Worm (Caenorhabditis elegans): Measurements from ENCODE around the gene K08B12.3.

K08B12.3 gene

DNA sequence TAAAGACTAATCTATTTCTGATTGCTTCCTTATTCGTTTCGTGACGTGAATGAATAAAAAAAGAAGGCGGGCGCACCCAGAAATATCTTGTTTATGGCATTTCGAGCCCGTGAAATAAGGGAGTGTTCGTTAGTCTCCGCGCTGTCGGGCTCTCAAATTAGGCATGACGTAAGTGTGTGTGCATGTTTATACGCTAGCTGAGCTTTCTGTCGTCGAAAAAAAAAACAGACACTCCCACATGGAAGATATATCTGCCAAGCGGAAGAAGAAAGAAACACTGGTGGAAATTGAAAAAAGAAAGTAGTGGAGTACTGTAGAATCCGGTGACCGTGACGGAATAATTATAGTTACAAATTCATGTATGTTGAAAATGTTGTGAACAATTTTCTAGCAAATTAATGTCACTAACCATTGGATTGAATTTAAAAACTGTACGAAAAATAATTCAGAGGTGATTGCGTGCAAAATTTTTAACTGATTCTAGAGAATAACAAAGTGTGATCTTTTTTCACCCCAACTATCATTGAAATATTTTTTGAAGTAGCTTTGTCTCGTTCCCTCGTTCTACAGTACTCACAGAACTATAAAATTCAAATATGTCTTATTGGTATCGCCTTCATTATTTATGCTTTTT is 9.9 kb upstream of the K08B12.3 start:
- no peak for TF ChIP-seq ztf-11 (tag; optimal IDR thresholded peaks at IDR 0.05)
- peak; percentile 62 for TF ChIP-seq nhr-25 (tag; optimal IDR thresholded peaks at IDR 0.05)
- TF ChIP-seq lsy-2 (tag; optimal IDR thresholded peaks at IDR 0.05): peak; percentile 28 to 30
- TF ChIP-seq aly-2 (tag; optimal IDR thresholded peaks at IDR 0.05): peak; percentile 21
- no peak for TF ChIP-seq mbf-1 (tag; optimal IDR thresholded peaks at IDR 0.05)
- peak; percentile 59 for TF ChIP-seq nhr-6 (tag; optimal IDR thresholded peaks at IDR 0.05)

DNA sequence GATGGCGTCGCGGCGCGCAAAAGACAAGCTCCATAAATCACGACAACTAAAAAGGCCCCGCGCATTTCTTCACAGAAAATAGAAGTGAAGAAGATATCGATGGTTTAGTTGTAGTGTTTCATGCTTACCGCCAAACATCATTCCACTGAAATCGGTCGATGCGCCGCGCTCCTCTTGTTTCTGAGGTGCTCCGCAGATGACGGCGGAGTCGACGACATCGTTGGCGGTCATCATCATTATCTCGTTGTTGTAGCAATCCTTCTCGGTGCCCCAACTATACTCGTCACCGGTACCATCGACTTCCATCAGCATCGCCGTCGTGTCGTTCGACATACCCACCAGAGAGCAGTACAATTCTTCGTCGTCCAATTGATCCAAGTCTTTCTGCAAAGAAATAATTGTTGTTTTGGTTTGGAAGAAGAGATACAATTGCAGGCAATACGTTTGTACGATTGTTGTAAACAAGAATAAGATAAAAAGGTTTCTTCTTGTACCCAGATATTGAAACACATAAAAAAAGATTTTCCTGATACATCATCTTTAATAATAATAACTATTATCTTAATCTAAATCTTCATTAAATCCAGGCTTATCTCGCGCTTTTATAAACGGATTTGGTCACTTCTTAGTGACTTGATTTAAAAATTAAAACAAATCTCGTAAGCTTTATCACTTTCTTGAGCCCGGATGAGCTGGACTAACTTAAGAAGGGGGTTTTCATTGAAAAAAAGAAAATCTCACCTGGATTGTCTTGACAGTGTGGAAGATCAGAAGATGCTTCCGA is 9.0 kb upstream of the K08B12.3 start:
- TF ChIP-seq ama-1 (optimal IDR thresholded peaks at IDR 0.05): peak; percentile 7
- peak; percentile 7 for TF ChIP-seq nhr-25 (tag; optimal IDR thresholded peaks at IDR 0.05)
- peak; percentile 74 for TF ChIP-seq lin-13 (GFP tag; optimal IDR thresholded peaks at IDR 0.05)
- peak; percentile 34 for TF ChIP-seq mab-5 (tag; optimal IDR thresholded peaks at IDR 0.05)
- peak; percentile 37 for TF ChIP-seq ceh-16 (tag; optimal IDR thresholded peaks at IDR 0.05)
- TF ChIP-seq Y55F3AM.14 (GFP tag; optimal IDR thresholded peaks at IDR 0.05): no peak
- peak; percentile 3 for TF ChIP-seq C34F6.9 (tag; optimal IDR thresholded peaks at IDR 0.05)
- TF ChIP-seq nhr-6 (tag; optimal IDR thresholded peaks at IDR 0.05): peak; percentile 26
- peak in 1 of 2 experiments; percentile 57 for TF ChIP-seq lsy-2 (tag; optimal IDR thresholded peaks at IDR 0.05)
- peak; percentile 70 for TF ChIP-seq ztf-4 (tag; optimal IDR thresholded peaks at IDR 0.05)
- TF ChIP-seq unc-62 (GFP tag; optimal IDR thresholded peaks at IDR 0.05): no peak
- TF ChIP-seq nhr-129 (tag; optimal IDR thresholded peaks at IDR 0.05): no peak
- TF ChIP-seq nhr-21 (tag; optimal IDR thresholded peaks at IDR 0.05): peak; percentile 45
- peak; percentile 13 for TF ChIP-seq gmeb-1 (tag; optimal IDR thresholded peaks at IDR 0.05)
- no peak for TF ChIP-seq lin-39 (tag; optimal IDR thresholded peaks at IDR 0.05)
- TF ChIP-seq zag-1 (tag; optimal IDR thresholded peaks at IDR 0.05): no peak
- peak; percentile 15 for TF ChIP-seq sma-9 (GFP tag; optimal IDR thresholded peaks at IDR 0.05)
- no peak for TF ChIP-seq sma-9 (tag; optimal IDR thresholded peaks at IDR 0.05)

DNA sequence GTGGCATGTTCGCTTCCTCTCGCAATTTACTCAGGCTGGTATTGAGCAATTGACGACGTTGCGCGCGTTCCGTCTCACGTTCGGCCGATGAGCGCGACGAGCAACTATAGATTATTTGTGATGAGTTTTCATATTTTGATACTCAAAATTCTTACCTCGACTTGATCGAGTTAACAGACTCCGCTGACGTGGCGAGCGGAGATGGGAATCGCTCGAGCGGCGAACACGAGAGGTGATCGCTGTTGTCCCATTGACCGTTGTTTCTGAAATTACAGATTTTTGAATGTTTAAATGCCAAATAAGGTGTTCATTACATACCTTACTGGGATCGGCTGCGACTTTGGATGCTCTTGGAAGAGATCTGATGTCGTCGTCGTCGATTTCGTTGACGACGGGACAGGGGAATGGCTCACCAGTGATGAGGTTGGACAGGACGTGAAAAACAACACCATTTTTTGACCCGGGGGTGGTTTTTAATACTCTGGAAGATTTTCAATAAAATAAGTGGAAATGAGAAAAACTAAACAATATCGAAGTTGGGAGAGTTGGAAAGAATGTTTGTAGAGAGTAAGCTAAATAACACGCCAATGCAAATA is 8.3 kb upstream of the K08B12.3 start, which contains the start of gene W06H8.6:
Gene W06H8.6 (minus strand): TSS at position 481 of the 596 bp plus-strand sequence.
- TF ChIP-seq nhr-129 (tag; optimal IDR thresholded peaks at IDR 0.05): peak; percentile 3
- TF ChIP-seq zag-1 (tag; optimal IDR thresholded peaks at IDR 0.05): no peak

DNA sequence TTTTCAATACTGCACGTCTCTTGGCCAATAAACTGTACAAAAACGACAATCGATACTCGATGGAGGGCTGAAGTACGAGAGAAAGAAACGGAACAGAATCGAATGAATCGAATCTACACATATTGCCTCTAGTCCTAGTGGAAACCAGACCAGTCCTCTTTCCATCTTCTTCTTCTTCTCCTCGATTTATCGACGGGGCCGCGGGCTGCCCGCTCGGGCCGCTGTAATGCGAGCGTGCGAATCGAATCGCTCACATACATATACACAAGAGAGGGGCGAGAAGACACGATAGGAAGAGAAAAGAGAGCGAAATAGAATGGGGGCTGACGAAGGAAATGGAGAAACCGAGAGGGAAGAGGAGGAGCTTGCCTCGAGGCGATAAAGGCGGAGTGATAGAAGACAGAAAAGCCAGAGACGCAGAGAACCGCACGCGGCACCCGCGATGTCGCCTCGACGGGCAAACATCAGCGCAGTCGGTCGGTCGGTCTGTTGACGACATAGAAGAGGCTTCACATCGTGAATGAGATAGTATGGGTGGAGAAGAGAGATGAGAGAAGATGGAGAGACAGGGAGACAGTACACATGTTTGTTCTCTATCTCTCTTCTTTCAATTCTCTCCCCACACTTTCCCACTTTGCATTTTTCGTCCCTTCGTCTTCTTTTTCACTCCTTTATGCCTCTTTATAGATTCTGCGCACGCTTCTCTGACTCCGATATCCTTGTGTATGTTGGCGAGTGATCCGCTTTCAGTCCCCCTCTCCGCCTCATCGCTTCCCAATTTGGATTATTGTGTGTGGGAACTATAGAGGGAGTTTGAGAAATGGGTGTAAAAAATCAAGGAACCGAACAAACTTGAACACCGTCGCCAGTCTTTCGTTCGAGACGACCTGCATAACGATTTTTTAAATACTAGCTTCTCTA is 7.4 kb upstream of the K08B12.3 start:
- TF ChIP-seq nhr-77 (tag; optimal IDR thresholded peaks at IDR 0.05) (no peak), R02D3.7 (tag; optimal IDR thresholded peaks at IDR 0.05) (no peak), elt-3 (tag; optimal IDR thresholded peaks at IDR 0.05) (no peak), zag-1 (tag; optimal IDR thresholded peaks at IDR 0.05) (peak; percentile 82), sma-3 (GFP tag; optimal IDR thresholded peaks at IDR 0.05) (peak; percentile 94), fos-1 (tag; optimal IDR thresholded peaks at IDR 0.05) (peak; percentile 69), ZK546.5 (tag; optimal IDR thresholded peaks at IDR 0.05) (no peak), gmeb-1 (tag; optimal IDR thresholded peaks at IDR 0.05) (peak; percentile 84), lin-11 (tag; optimal IDR thresholded peaks at IDR 0.05) (peak; percentile 96), snpc-4 (tag; optimal IDR thresholded peaks at IDR 0.05) (peak; percentile 69), nhr-12 (tag; optimal IDR thresholded peaks at IDR 0.05) (no peak), C34F6.9 (tag; optimal IDR thresholded peaks at IDR 0.05) (peak; percentile 87), sma-9 (GFP tag; optimal IDR thresholded peaks at IDR 0.05) (peak; percentile 98), sma-9 (tag; optimal IDR thresholded peaks at IDR 0.05) (peak; percentile 19), F13H6.1 (tag; optimal IDR thresholded peaks at IDR 0.05) (peak; percentile 99), Y55F3AM.14 (GFP tag; optimal IDR thresholded peaks at IDR 0.05) (peak; percentile 95), nhr-10 (tag; optimal IDR thresholded peaks at IDR 0.05) (peak; percentile 22), nhr-25 (tag; optimal IDR thresholded peaks at IDR 0.05) (peak; percentile 94), alr-1 (tag; optimal IDR thresholded peaks at IDR 0.05) (no peak), aly-2 (tag; optimal IDR thresholded peaks at IDR 0.05) (no peak), nhr-11 (tag; optimal IDR thresholded peaks at IDR 0.05) (peak; percentile 21), ztf-4 (tag; optimal IDR thresholded peaks at IDR 0.05) (peak; percentile 97), skn-1 (tag; optimal IDR thresholded peaks at IDR 0.05) (peak; percentile 50), ztf-11 (tag; optimal IDR thresholded peaks at IDR 0.05) (peak; percentile 64), ama-1 (optimal IDR thresholded peaks at IDR 0.05) (peak; percentile 98), ceh-82 (tag; optimal IDR thresholded peaks at IDR 0.05) (peak; percentile 47), lsy-2 (tag; optimal IDR thresholded peaks at IDR 0.05) (peak; percentile 10 to 92), blmp-1 (tag; optimal IDR thresholded peaks at IDR 0.05; ENCODE audit: insufficient read depth) (peak; percentile 88), nhr-237 (tag; optimal IDR thresholded peaks at IDR 0.05) (peak; percentile 70), mbf-1 (tag; optimal IDR thresholded peaks at IDR 0.05) (no peak), peb-1 (tag; optimal IDR thresholded peaks at IDR 0.05) (no peak), mdl-1 (tag; optimal IDR thresholded peaks at IDR 0.05) (peak; percentile 82 to 95)
